Worm (Caenorhabditis elegans): Measurements from ENCODE around the gene rpap-2.

DNA sequence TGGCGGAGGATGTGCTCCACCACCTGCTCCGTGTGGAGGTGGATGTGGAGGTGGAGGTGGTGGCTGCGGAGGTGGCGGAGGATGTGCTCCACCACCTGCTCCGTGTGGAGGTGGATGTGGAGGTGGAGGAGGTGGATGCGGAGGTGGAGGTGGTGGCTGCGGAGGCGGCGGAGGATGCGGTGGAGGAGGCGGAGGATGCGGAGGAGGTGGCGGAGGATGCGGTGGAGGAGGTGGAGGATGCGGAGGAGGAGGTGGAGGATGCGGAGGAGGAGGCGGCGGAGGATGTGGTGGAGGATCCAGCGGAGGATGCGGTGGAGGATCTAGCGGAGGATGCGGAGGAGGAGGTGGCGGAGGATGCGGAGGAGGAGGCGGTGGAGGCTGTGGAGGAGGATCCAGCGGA is 5.3 kb upstream of the rpap-2 start:
- TF ChIP-seq mdl-1 (tag; optimal IDR thresholded peaks at IDR 0.05) = no peak
- TF ChIP-seq egl-27 (tag; optimal IDR thresholded peaks at IDR 0.05) = no peak
- TF ChIP-seq R02D3.7 (tag; optimal IDR thresholded peaks at IDR 0.05) = no peak
- no peak for TF ChIP-seq unc-62 (GFP tag; optimal IDR thresholded peaks at IDR 0.05)

All from whole organism, L2 larva.